Fruit fly (Drosophila melanogaster): Measurements from ENCODE around the gene ncm.

DNA sequence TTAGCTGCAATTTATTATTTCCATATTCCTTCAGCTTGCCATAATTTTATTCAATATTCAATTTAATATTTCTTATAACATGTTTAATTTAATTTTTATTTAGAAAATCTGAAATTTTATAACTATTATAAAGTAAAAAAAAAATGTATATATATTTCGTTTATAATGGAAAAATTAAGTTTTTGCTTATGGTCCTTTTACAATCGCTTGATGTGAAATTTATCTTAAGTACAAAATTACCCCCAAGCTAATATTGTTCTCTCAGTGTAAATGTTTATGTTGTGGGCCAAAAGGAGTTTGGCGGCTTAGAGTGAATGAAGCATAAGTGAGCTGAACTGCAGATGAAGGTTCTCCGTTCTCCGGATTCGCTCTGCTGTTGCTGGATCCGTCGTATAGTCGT lies 19.3 kb upstream of the ncm start:
- TF ChIP-seq CG8478 (optimal IDR thresholded peaks at IDR 0.05) (no peak), CTCF (optimal IDR thresholded peaks at IDR 0.05) (no peak)
